Worm (Caenorhabditis elegans): Measurements from ENCODE around the gene rack-1.

ce11 chrIV:10141930-10142505 is 34.5 kb upstream of the rack-1 start, which contains the start of the genes gst-2, gst-4 and dhs-12:
- TF ChIP-seq dao-5 (tag; optimal IDR thresholded peaks at IDR 0.05) (no peak), W03F9.2 (tag; optimal IDR thresholded peaks at IDR 0.05) (no peak), him-1 (tag; optimal IDR thresholded peaks at IDR 0.05) (no peak)
